Worm (Caenorhabditis elegans): ENCODE results near the gene anp-1.

DNA sequence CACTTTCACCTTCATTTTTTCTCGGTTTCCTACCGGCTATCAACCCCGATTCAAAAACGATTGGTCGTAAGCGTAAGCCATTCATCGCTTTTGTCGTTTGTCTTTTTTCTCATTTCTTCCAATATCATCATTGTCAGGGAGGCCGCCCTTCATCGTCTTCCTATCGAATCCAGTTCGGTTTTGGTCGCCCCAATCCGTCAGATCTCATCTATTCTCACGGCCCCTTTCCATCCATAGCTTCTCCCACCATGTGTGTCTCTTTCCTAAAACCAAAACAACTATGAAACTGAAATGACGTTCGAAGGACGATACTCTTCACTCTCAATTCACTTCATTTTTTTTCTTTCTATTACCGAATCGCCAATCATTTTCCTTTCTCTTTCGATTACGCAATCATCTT lies 16.6 kb downstream of the anp-1 start:
- no peak for TF ChIP-seq elt-3 (tag; optimal IDR thresholded peaks at IDR 0.05)
- TF ChIP-seq unc-62 (GFP tag; optimal IDR thresholded peaks at IDR 0.05): no peak
- no peak for TF ChIP-seq nhr-237 (tag; optimal IDR thresholded peaks at IDR 0.05)
- TF ChIP-seq snpc-4 (tag; optimal IDR thresholded peaks at IDR 0.05): no peak
- TF ChIP-seq lsy-2 (tag; optimal IDR thresholded peaks at IDR 0.05): no peak
